Fruit fly (Drosophila melanogaster): ENCODE measurements around the gene nau.

DNA sequence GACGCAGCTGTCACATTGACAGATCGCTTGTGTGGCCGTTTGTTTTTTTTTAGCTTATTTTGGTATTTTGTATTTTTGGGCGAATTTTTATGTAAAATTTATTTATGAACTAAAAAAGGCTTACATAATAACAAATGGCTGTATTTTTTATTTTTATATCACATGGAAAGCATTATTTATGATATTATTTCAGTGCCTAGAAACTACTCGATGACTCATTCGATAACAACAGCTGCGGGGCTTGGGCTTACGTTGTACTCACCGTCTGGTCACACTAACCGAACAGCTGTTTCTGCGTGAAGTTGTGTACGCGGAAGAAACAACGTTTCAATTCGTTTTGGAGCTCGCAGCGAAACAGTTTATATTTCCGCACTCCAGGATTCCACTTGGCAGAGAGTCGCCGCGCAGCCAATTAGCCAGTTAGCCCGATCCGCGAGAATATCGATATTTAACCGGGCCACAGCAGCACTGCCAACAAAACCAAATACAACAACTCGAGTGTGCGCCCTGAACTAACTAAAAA lies 14.9 kb upstream of the nau start, which contains the start of the genes Hmgcr and Rpn9:
- peak; percentile 29 for TF ChIP-seq tj (GFP tag; optimal IDR thresholded peaks at IDR 0.05)
- TF ChIP-seq Hr96 (GFP tag; optimal IDR thresholded peaks at IDR 0.05) = no peak
- TF ChIP-seq CG14711 (tag; optimal IDR thresholded peaks at IDR 0.05) = peak; percentile 3
- no peak for TF ChIP-seq CG5204 (GFP tag; optimal IDR thresholded peaks at IDR 0.05)
- TF ChIP-seq CG33017 (tag; optimal IDR thresholded peaks at IDR 0.05) = peak; percentile 38
- TF ChIP-seq ovo (GFP tag; optimal IDR thresholded peaks at IDR 0.05) = no peak
- TF ChIP-seq Clk (GFP tag; optimal IDR thresholded peaks at IDR 0.05) = no peak
- no peak for TF ChIP-seq toe (GFP tag; optimal IDR thresholded peaks at IDR 0.05)
- TF ChIP-seq CG1620 (GFP tag; optimal IDR thresholded peaks at IDR 0.05) = no peak
- peak; percentile 99 for TF ChIP-seq kay (GFP tag; ENCODE audit: borderline replicate concordance)
- no peak for TF ChIP-seq CG7101 (tag; optimal IDR thresholded peaks at IDR 0.05)
- TF ChIP-seq CG7045 (GFP tag; optimal IDR thresholded peaks at IDR 0.05) = no peak

All from whole organism, adult.